Worm (Caenorhabditis elegans) whole organism, mixed stage, embryonic: Measurements from ENCODE around the gene vps-45.

ENCODE experiments used
- bed-3 ChIP-seq: fragments of 200-800 bp; sonication (Bioruptor generic); optimal IDR thresholded peaks from 3 replicates; lab custom pipeline; 2018; ENCODE audit warnings: mild to moderate bottlenecking, missing genetic modification characterization, moderate library complexity, missing compliant biosample characterization
- ces-1 ChIP-seq: fragments of 150-350 bp; optimal IDR thresholded peaks from 2 replicates; lab custom pipeline; 2014; ENCODE audit warnings: missing biosample characterization, missing genetic modification reagents, missing genetic modification characterization
- flh-1 ChIP-seq: fragments of 200-800 bp; sonication (Bioruptor generic); optimal IDR thresholded peaks from 2 replicates; lab custom pipeline; 2018; ENCODE audit warnings: mild to moderate bottlenecking, missing genetic modification characterization, moderate library complexity, missing compliant biosample characterization
- lin-13 ChIP-seq: fragments of 150-350 bp; optimal IDR thresholded peaks from 2 replicates; lab custom pipeline; 2014; ENCODE audit warnings: missing biosample characterization, missing genetic modification characterization
- lsy-2 ChIP-seq: fragments of 150-350 bp; optimal IDR thresholded peaks from 2 replicates; lab custom pipeline; 2014; ENCODE audit warnings: missing biosample characterization, missing genetic modification characterization
- mls-2 ChIP-seq: sonication (generic microtip); optimal IDR thresholded peaks from 2 replicates; lab custom pipeline; 2016; ENCODE audit warnings: mild to moderate bottlenecking, missing genetic modification characterization, moderate library complexity, missing compliant biosample characterization
- nhr-12 ChIP-seq: fragments of 150-350 bp; optimal IDR thresholded peaks from 2 replicates; lab custom pipeline; 2014; ENCODE audit warnings: missing biosample characterization, missing genetic modification characterization
- nhr-237 ChIP-seq: fragments of 150-350 bp; optimal IDR thresholded peaks from 2 replicates; lab custom pipeline; 2014; ENCODE audit warnings: missing biosample characterization, missing genetic modification characterization
- nhr-28 ChIP-seq: fragments of 150-350 bp; optimal IDR thresholded peaks from 2 replicates; lab custom pipeline; 2014; ENCODE audit warnings: missing biosample characterization, missing genetic modification characterization
- snpc-4 ChIP-seq: fragments of 150-350 bp; optimal IDR thresholded peaks from 2 replicates; lab custom pipeline; 2014; ENCODE audit warnings: missing biosample characterization, missing genetic modification characterization
- sptf-1 ChIP-seq: sonication (generic microtip); optimal IDR thresholded peaks from 2 replicates; lab custom pipeline; 2017; ENCODE audit warnings: mild to moderate bottlenecking, missing genetic modification characterization, moderate library complexity, missing compliant biosample characterization
- unc-62 ChIP-seq: fragments of 150-350 bp; optimal IDR thresholded peaks from 2 replicates; lab custom pipeline; 2014; ENCODE audit warnings: missing biosample characterization, missing genetic modification reagents, missing genetic modification characterization

DNA sequence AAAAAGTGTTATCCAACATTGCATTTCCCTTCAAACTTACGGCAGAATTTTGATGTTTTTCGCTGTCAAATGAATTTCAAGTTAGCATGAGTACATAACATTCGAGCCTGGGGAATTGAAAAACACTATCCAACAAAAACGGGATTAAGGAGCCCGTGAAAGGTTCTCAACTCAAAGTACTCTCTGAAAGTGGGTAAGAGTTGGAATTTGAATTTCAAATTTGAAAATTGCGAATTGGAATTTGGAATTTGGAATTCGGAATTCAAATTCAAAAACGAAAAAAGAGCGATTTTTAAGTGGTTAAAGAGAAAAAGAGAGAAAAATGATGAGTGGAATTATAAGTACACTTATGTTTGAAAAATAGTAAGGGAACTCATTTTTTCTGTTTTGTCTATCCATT lies 16.6 kb upstream of the vps-45 start, which contains the start of the genes C09E10.3 and dgk-1:
- no peak for TF ChIP-seq lsy-2
- TF ChIP-seq flh-1 (GFP tag; lab: Kevin White, UChicago) = no peak
- TF ChIP-seq snpc-4 (tag; lab: Kevin White, UChicago) = no peak
- no peak for TF ChIP-seq sptf-1 (tag; lab: Kevin White, UChicago)
- no peak for TF ChIP-seq bed-3 (GFP tag; lab: Kevin White, UChicago)
- TF ChIP-seq nhr-28 (tag; lab: Kevin White, UChicago) = no peak
- no peak for TF ChIP-seq nhr-12
- no peak for TF ChIP-seq unc-62
- no peak for TF ChIP-seq lin-13 (tag; lab: Kevin White, UChicago)
- no peak for TF ChIP-seq nhr-237 (tag; lab: Kevin White, UChicago)
- TF ChIP-seq mls-2 (tag; lab: Kevin White, UChicago) = no peak
- TF ChIP-seq ces-1 (GFP tag; lab: Kevin White, UChicago) = no peak
